Worm (Caenorhabditis elegans): Measurements from ENCODE around the gene drd-50.

DNA sequence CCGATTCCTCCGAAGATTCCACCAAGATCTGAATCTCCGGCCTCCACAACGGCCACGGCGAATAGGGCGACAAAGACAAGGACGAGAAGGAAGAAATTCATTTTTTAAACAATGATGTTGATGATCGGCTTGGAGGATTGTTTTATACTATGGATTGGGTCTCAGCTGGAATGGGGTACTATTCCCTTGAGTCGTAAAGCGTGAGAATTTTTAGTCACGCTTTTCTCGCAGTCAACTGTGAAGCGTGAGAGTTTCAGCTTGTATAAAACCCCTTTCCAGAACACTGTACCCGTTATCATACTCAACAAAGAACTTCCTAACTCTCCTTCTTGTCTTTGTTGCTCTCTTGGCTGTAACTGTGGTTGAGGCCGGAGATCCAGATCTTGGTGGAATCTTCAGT lies 3.0 kb upstream of the drd-50 start, which contains the start of gene F49F1.15:
- no peak for TF ChIP-seq R02D3.7 (tag; optimal IDR thresholded peaks at IDR 0.05)
- TF ChIP-seq unc-39 (tag; optimal IDR thresholded peaks at IDR 0.05): no peak
- TF ChIP-seq lin-15B (tag; optimal IDR thresholded peaks at IDR 0.05): no peak
- TF ChIP-seq hlh-30 (tag; optimal IDR thresholded peaks at IDR 0.05; ENCODE audit: insufficient read depth): no peak
- TF ChIP-seq T26A8.4 (GFP tag; IDR thresholded peaks at IDR 0.05): no peak
- TF ChIP-seq ama-1 (optimal IDR thresholded peaks at IDR 0.05): no peak
- no peak for TF ChIP-seq lir-3 (tag; optimal IDR thresholded peaks at IDR 0.05)

Measured in whole organism, L4 larva.